Fruit fly (Drosophila melanogaster) whole organism, larva: ENCODE measurements around the gene isoQC.

Experiments used
- noc ChIP-seq: fragments of 200-800 bp; sonication (Bioruptor generic); optimal IDR thresholded peaks from 3 replicates; lab custom pipeline; 2019; ENCODE audit warnings: missing biosample characterization, mild to moderate bottlenecking, missing genetic modification characterization, moderate library complexity

The isoQC gene

DNA sequence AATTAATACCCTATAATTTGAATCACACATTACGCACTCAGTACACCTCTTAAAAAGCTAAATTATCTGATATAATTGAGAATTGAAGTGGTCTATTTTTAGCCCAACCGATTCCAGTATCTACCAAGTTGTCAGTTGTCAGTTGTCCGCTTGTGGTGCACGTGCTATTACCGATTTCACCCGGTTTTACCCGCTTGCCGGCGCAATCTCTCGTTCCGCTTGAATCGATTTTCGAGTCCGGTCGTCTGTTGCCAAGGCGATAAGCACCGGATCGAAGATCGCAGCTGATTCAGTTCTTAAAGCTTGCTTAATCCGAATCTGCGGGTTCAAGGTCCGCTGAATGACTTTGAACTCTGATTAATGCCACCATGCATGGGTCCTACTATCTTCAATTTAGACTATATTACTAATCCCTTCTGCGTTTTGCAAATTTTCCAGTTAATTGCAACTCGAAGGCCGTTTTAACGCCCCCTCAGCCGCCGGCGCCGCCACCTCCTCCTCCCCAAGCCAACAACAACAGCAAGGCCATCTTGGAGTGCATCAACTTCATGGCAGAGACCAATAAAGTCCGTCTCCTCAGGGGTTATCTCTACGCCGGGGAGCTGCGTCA, 37.3 kb downstream of the isoQC start:
- TF ChIP-seq noc = peak; percentile 17

DNA sequence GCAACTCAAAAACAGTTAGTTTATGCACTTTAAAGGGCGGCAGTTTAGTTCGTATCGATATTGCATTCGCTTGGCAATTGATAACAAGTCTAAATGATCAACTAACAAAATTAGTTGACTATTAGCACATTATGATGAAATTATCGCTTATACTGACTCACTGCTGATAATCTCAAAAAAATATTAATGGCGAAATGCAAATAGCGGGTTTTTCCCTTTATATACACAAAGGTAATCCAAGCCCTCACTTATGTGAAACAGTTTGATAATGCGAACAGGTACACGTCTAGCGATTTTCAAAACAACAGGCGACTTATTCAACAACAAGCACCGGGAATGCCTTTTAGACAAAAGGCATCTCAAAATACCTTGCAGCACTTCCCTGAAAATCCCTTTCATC, 39.8 kb downstream of the isoQC start:
- no peak for TF ChIP-seq noc

DNA sequence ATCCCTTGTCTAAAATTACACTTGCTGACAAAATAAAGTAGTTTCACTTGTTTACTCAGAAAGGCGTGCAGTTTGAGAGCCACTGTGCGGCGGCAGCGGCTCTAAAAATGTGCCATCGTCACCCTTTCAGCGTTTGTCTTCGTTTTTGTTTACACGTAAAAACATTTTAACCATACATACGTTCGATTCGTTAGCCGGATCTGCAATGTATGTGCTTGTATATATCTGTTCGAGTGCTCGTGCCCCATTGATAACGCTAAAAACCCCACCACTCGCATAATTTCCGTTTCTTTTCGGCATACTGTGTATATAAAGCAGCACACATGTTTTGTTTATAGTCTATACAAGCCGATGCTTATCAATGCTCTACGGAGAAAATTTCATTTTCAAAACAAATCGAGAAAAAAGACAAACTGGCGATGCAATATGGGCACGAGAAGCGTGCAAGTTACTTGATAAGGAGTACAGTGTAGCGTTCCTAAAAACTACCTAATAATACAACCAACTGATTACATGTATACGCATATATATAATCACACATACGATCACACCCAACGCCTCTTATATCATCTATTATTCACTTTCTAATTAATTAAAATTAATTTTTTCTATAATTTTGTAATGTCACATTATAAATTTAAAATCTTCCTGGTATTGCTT, 42.4 kb downstream of the isoQC start:
- peak; percentile 68 for TF ChIP-seq noc

- TF ChIP-seq noc = no peak
Measured at dm6 chr3L:20517179-20517834, 43.0 kb downstream of the isoQC start.

dm6 chr3L:20517897-20518804, 43.9 kb downstream of the isoQC start:
- TF ChIP-seq noc = no peak

- TF ChIP-seq noc = peak; percentile 20
Measured at dm6 chr3L:20518805-20519503, 44.7 kb downstream of the isoQC start, which contains the start of gene BNIP3. BNIP3 (minus strand) TSS chr3L:20519393.

- TF ChIP-seq noc = peak; percentile 21
Measured at dm6 chr3L:20520687-20521169, 46.5 kb downstream of the isoQC start, which contains the start of the genes mTerf3 and CG5104. mTerf3 (minus strand) TSS chr3L:20520772. CG5104 (plus strand) TSS chr3L:20521009.

- TF ChIP-seq noc = peak; percentile 6
Measured at dm6 chr3L:20524409-20525010, 50.2 kb downstream of the isoQC start.

- TF ChIP-seq noc = no peak
Measured at dm6 chr3L:20525743-20526142, 51.5 kb downstream of the isoQC start.

DNA sequence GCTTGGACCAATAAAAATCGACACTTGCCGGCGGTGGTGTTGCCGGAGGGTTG, 51.7 kb downstream of the isoQC start, which contains the start of gene Pss:
Gene Pss, minus strand, starts transcription at position 32 of the 53 bp plus-strand sequence.
- TF ChIP-seq noc = no peak

DNA sequence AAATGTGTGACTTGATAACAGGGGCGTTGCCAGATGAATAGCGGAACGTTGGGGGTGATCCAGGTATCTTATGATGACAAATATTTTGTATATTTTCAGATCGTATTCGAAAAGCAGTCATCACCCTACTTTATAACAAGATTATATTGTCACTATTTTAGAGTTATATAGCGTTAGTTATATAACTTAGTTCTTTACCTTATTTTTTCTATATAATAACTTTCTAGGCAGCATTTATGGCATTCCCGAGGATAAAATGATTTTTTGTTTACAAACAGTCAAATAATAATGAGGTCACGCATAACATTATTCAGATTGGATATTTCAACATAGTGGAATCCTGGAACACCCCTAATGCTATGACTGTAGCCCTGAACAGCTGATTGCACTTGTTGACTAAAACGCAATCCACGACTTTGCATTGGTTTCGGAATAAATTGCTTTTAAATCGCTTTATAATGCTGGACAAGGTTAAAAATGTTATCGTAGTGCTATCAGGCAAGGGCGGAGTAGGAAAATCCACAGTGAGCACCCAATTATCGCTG, 52.0 kb downstream of the isoQC start, which contains the start of gene Nubp2:
Gene Nubp2, plus strand, starts transcription at position 381 of the 545 bp plus-strand sequence.
- TF ChIP-seq noc = peak; percentile 95
